Fruit fly (Drosophila melanogaster) Kc167 (cell line): ENCODE data around the gene Spn77Bc.

Source experiments
- Myc ChIP-seq: fragments of >200 bp; optimal IDR thresholded peaks from 2 replicates; lab custom pipeline; 2017; ENCODE audit warnings: missing external identifiers
- Sin3A ChIP-seq: fragments of >200 bp; optimal IDR thresholded peaks from 2 replicates; lab custom pipeline; 2018; ENCODE audit warnings: missing external identifiers
- h ChIP-seq: fragments of >200 bp; optimal IDR thresholded peaks from 3 replicates; lab custom pipeline; 2018; ENCODE audit warnings: missing external identifiers
- psq ChIP-seq: fragments of >200 bp; optimal IDR thresholded peaks from 2 replicates; lab custom pipeline; 2017; ENCODE audit warnings: missing external identifiers

DNA sequence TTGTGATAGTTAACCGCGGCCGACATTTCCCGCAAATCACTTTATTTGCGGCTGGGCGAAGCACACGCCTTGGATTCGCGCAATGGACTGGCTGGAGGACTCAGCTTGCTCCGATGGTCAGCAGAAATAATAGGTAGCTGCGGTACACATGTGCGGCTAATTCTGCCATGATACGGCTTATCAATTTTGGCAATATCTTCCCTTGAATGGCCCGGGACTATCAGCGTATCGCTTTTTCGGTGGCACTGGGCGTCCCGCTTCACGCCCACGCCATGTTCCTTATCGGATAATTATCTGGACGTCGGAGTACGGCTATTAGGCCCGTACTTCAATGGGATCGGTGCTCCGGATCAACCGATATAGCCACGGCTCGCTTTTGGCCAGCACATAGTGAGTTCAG lies 23.6 kb downstream of the Spn77Bc start:
- TF ChIP-seq h (lab: Kevin White, UChicago) (no peak), Myc (no peak), psq (lab: Kevin White, UChicago) (no peak), Sin3A (no peak)
